Fruit fly (Drosophila melanogaster): ENCODE data around the gene twy.

twy gene

DNA sequence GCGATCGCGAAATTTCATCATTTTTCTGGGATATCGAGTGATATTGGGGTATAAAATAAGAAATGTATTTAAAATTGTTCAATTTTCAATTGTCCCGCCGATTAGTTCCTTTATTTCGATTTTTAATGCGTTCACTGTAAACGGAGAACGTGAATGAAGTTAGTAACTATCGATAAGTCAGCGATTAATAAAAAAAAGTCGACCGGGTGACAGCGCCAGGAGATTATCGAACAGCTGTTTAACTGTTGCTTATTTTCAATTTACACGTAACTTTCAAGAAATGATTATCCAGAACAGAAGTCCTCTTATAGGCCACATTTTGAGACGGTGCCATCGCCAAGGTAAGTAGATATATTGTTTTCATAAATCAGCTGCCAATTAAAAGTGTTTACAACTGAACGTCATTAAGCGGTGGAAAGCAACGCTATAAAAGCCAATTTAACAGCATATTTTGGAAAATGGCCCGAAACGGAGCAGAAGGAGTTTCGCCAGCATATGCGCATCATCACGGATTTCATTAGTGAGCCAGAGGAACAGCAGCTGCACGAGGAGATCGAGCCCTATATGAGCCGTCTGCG lies 22.2 kb upstream of the twy start, which contains the start of gene CG14130 (continued):
- no peak for TF ChIP-seq CG14441 (GFP tag; IDR thresholded peaks at IDR 0.05)
- 0 out of 2 replicates have a peak, but pooled peaks have one; percentile 37 for TF ChIP-seq vvl (GFP tag; IDR thresholded peaks at IDR 0.05)
- peak; percentile 78 for TF ChIP-seq Myb (GFP tag; optimal IDR thresholded peaks at IDR 0.05)
- TF ChIP-seq Doc3 (GFP tag; IDR thresholded peaks at IDR 0.05; ENCODE audit: partially characterized antibody): peak; percentile 89
- TF ChIP-seq Rfx (GFP tag; IDR thresholded peaks at IDR 0.05): no peak
- TF ChIP-seq sna (GFP tag; IDR thresholded peaks at IDR 0.05; ENCODE audit: partially characterized antibody): peak; percentile 96
- TF ChIP-seq sens (GFP tag): peak; percentile 81
- no peak for TF ChIP-seq CG5245 (GFP tag; optimal IDR thresholded peaks at IDR 0.05)
- peak; percentile 42 for TF ChIP-seq CG14710 (tag; optimal IDR thresholded peaks at IDR 0.05)
- peak; percentile 98 for TF ChIP-seq CG3995 (GFP tag; optimal IDR thresholded peaks at IDR 0.05)
- TF ChIP-seq CG1603 (tag; optimal IDR thresholded peaks at IDR 0.05): no peak
- peak; percentile 1 for TF ChIP-seq phol (tag; optimal IDR thresholded peaks at IDR 0.05)
- TF ChIP-seq Sox102F (GFP tag; optimal IDR thresholded peaks at IDR 0.05): no peak
- no peak for TF ChIP-seq Abd-B (GFP tag; optimal IDR thresholded peaks at IDR 0.05)
- peak; percentile 8 for TF ChIP-seq Sin3A (optimal IDR thresholded peaks at IDR 0.05)
- no peak for TF ChIP-seq CG6854 (GFP tag; optimal IDR thresholded peaks at IDR 0.05)
- peak; percentile 86 for TF ChIP-seq mld (GFP tag; IDR thresholded peaks at IDR 0.05; ENCODE audit: partially characterized antibody)
- TF ChIP-seq bcd (GFP tag; optimal IDR thresholded peaks at IDR 0.05): peak; percentile 76
- peak; percentile 98 for TF ChIP-seq CG34224 (GFP tag; IDR thresholded peaks at IDR 0.05; ENCODE audit: partially characterized antibody)
- no peak for TF ChIP-seq dmrt11E (tag; optimal IDR thresholded peaks at IDR 0.05)
- peak; percentile 94 for TF ChIP-seq CG6791 (GFP tag; IDR thresholded peaks at IDR 0.05; ENCODE audit: partially characterized antibody)
- no peak for TF ChIP-seq CG14014 (GFP tag; IDR thresholded peaks at IDR 0.05)
- TF ChIP-seq CG2129 (GFP tag; IDR thresholded peaks at IDR 0.05; ENCODE audit: partially characterized antibody): peak; percentile 86
- TF ChIP-seq CG42726 (GFP tag; IDR thresholded peaks at IDR 0.05; ENCODE audit: partially characterized antibody): peak; percentile 68; the same call in 1 of the 2 replicates
- no peak for TF ChIP-seq Blimp-1 (GFP tag; optimal IDR thresholded peaks at IDR 0.05)
- no peak for TF ChIP-seq Poxn (GFP tag; IDR thresholded peaks at IDR 0.05)
- TF ChIP-seq fd64A (GFP tag; optimal IDR thresholded peaks at IDR 0.05): no peak
- TF ChIP-seq unpg (GFP tag; optimal IDR thresholded peaks at IDR 0.05): no peak
- peak; percentile 92 for TF ChIP-seq chinmo (GFP tag; IDR thresholded peaks at IDR 0.05; ENCODE audit: partially characterized antibody)
- TF ChIP-seq CG7963 (GFP tag; IDR thresholded peaks at IDR 0.05; ENCODE audit: partially characterized antibody): peak; percentile 91
- TF ChIP-seq CG34422 (GFP tag; IDR thresholded peaks at IDR 0.05): peak; percentile 56; the same call in 1 of the 3 replicates
- peak; percentile 94 for TF ChIP-seq Dll (GFP tag; IDR thresholded peaks at IDR 0.05; ENCODE audit: partially characterized antibody)
- no peak for TF ChIP-seq dmrt99B (tag; optimal IDR thresholded peaks at IDR 0.05)
- TF ChIP-seq stwl (tag; optimal IDR thresholded peaks at IDR 0.05): peak; percentile 58
- peak; percentile 92 for TF ChIP-seq MBD-R2 (GFP tag; IDR thresholded peaks at IDR 0.05)
- no peak for TF ChIP-seq insv (GFP tag; optimal IDR thresholded peaks at IDR 0.05)
- TF ChIP-seq bowl (GFP tag; IDR thresholded peaks at IDR 0.05): no peak
- peak; percentile 91 for TF ChIP-seq Sry-δ (GFP tag; optimal IDR thresholded peaks at IDR 0.05)
- peak; percentile 90 for TF ChIP-seq CG16813 (GFP tag; IDR thresholded peaks at IDR 0.05; ENCODE audit: partially characterized antibody)
- no peak for TF ChIP-seq CG11456 (GFP tag; IDR thresholded peaks at IDR 0.05)
- TF ChIP-seq CG17186 (GFP tag; optimal IDR thresholded peaks at IDR 0.05): peak; percentile 45
- TF ChIP-seq Dp (GFP tag; optimal IDR thresholded peaks at IDR 0.05): peak; percentile 96
- peak; percentile 96 for TF ChIP-seq HLH4C (GFP tag; IDR thresholded peaks at IDR 0.05; ENCODE audit: partially characterized antibody)
- TF ChIP-seq ham (GFP tag; IDR thresholded peaks at IDR 0.05): no peak
- peak; percentile 4 for TF ChIP-seq CG9797 (GFP tag; optimal IDR thresholded peaks at IDR 0.05)
- TF ChIP-seq BEAF-32 (GFP tag; optimal IDR thresholded peaks at IDR 0.05): peak; percentile 88
- no peak for TF ChIP-seq Jarid2 (GFP tag; optimal IDR thresholded peaks at IDR 0.05)
- TF ChIP-seq CG30020 (tag; optimal IDR thresholded peaks at IDR 0.05): no peak
